Worm (Caenorhabditis elegans): Measurements from ENCODE around the gene xnd-1.

Gene xnd-1

DNA sequence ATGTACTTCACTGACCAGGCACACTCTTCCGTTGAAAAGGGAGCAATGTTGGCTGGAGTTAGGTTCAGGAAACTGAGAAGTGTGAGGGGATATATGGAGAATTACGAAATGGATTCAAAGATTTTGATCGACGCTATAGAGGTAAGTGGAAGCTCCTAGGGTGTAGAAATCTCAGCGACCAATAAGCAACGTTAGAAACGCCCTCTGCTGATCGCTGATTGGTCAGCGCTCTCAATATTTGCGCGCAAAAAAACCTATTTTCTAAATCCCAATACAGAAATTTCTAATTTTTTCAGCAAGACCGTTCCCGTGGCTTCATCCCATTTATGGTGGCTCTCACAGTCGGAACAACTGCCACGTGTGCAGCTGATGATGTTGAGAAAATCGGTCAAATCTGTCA lies 11.4 kb downstream of the xnd-1 start:
- TF ChIP-seq unc-62 (GFP tag; optimal IDR thresholded peaks at IDR 0.05): no peak
- no peak for TF ChIP-seq lin-32 (GFP tag; optimal IDR thresholded peaks at IDR 0.05)
- TF ChIP-seq elt-3 (tag; optimal IDR thresholded peaks at IDR 0.05): no peak
- TF ChIP-seq snpc-4 (tag; optimal IDR thresholded peaks at IDR 0.05): no peak
- TF ChIP-seq nhr-237 (tag; optimal IDR thresholded peaks at IDR 0.05): no peak
- no peak for TF ChIP-seq zip-8 (tag; optimal IDR thresholded peaks at IDR 0.05)
- TF ChIP-seq bed-3 (GFP tag; optimal IDR thresholded peaks at IDR 0.05): no peak
- no peak for TF ChIP-seq ceh-83 (GFP tag; optimal IDR thresholded peaks at IDR 0.05)
- TF ChIP-seq unc-120 (tag; optimal IDR thresholded peaks at IDR 0.05; ENCODE audit: poor library complexity, severe bottlenecking): no peak
- no peak for TF ChIP-seq tbx-8 (GFP tag; optimal IDR thresholded peaks at IDR 0.05)
- TF ChIP-seq mls-2 (tag; optimal IDR thresholded peaks at IDR 0.05): no peak
- TF ChIP-seq ceh-39 (tag; optimal IDR thresholded peaks at IDR 0.05): no peak
- TF ChIP-seq nhr-76 (tag; optimal IDR thresholded peaks at IDR 0.05): no peak
- TF ChIP-seq M03D4.4 (tag; optimal IDR thresholded peaks at IDR 0.05): no peak
- no peak for TF ChIP-seq unc-39 (tag; optimal IDR thresholded peaks at IDR 0.05)
- no peak for TF ChIP-seq nhr-12 (tag; optimal IDR thresholded peaks at IDR 0.05)
- TF ChIP-seq drap-1 (GFP tag; optimal IDR thresholded peaks at IDR 0.05): no peak
- no peak for TF ChIP-seq blmp-1 (tag; optimal IDR thresholded peaks at IDR 0.05)

DNA sequence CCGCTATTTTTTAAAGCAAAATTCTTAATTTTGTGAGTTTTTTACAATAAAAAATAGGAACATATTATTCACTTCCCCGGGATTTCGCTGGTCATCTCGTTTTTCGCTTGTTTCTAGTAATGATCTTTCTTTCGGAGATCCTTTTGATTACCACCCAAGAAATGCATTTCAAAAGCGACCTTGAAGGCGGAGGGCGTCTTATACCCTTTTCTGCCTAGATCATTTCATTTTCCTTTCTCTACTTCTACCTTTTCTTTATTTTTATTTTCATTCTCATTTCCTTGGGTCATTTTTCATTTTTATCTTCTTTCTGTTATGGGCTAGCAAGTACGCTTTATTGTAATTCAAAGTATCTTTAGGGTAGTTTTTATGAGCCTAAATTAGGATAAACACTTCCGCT lies 15.9 kb downstream of the xnd-1 start:
- no peak for TF ChIP-seq mab-5 (tag; optimal IDR thresholded peaks at IDR 0.05)
- no peak for TF ChIP-seq cnd-1 (tag; optimal IDR thresholded peaks at IDR 0.05)
- no peak for TF ChIP-seq snpc-4 (tag; optimal IDR thresholded peaks at IDR 0.05)
- no peak for TF ChIP-seq sptf-1 (tag; optimal IDR thresholded peaks at IDR 0.05)
- TF ChIP-seq tbx-8 (GFP tag; optimal IDR thresholded peaks at IDR 0.05): no peak
- TF ChIP-seq nhr-237 (tag; optimal IDR thresholded peaks at IDR 0.05): no peak
- TF ChIP-seq zip-8 (tag; optimal IDR thresholded peaks at IDR 0.05): no peak
- no peak for TF ChIP-seq unc-39 (tag; optimal IDR thresholded peaks at IDR 0.05)
- TF ChIP-seq lin-32 (GFP tag; optimal IDR thresholded peaks at IDR 0.05): no peak
- TF ChIP-seq blmp-1 (tag; optimal IDR thresholded peaks at IDR 0.05): no peak
- TF ChIP-seq lin-13 (tag; optimal IDR thresholded peaks at IDR 0.05): no peak
- no peak for TF ChIP-seq ceh-39 (tag; optimal IDR thresholded peaks at IDR 0.05)
- no peak for TF ChIP-seq drap-1 (GFP tag; optimal IDR thresholded peaks at IDR 0.05)
- TF ChIP-seq lsy-2 (tag; optimal IDR thresholded peaks at IDR 0.05): no peak
- no peak for TF ChIP-seq elt-3 (tag; optimal IDR thresholded peaks at IDR 0.05)
- TF ChIP-seq unc-120 (tag; optimal IDR thresholded peaks at IDR 0.05; ENCODE audit: poor library complexity, severe bottlenecking): no peak
- TF ChIP-seq pha-4 (tag; optimal IDR thresholded peaks at IDR 0.05): no peak
- no peak for TF ChIP-seq ham-2 (GFP tag; optimal IDR thresholded peaks at IDR 0.05)
- no peak for TF ChIP-seq nhr-12 (tag; optimal IDR thresholded peaks at IDR 0.05)
- no peak for TF ChIP-seq ceh-43 (GFP tag; optimal IDR thresholded peaks at IDR 0.05)

DNA sequence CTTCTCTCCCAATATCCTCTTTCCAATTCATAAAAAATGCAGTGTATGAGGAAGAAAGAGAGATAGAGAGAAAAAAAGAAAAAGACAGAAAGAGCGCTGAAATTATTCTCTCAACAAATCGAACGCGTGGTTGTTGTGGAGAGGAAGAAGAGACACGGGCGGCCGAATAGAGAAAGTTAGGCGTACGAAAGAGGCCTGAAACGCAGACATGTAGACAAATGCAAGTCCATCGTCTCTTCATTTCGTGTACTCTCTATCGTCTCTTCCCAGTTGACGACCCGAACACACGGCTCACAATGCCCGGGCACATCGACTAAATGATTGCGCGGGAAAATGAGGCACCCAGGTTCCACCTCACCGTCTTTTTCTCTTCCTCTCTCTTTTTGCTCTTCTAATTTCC lies 17.0 kb downstream of the xnd-1 start:
- TF ChIP-seq snpc-4 (tag; optimal IDR thresholded peaks at IDR 0.05) (no peak), mab-5 (tag; optimal IDR thresholded peaks at IDR 0.05) (no peak), unc-120 (tag; optimal IDR thresholded peaks at IDR 0.05; ENCODE audit: poor library complexity, severe bottlenecking) (peak; percentile 61), mls-2 (tag; optimal IDR thresholded peaks at IDR 0.05) (peak; percentile 62), nhr-76 (tag; optimal IDR thresholded peaks at IDR 0.05) (no peak), ces-1 (GFP tag; optimal IDR thresholded peaks at IDR 0.05) (peak; percentile 71), ceh-83 (GFP tag; optimal IDR thresholded peaks at IDR 0.05) (no peak), pha-4 (tag; optimal IDR thresholded peaks at IDR 0.05) (peak; percentile 71), unc-62 (GFP tag; optimal IDR thresholded peaks at IDR 0.05) (peak; percentile 61), lin-32 (GFP tag; optimal IDR thresholded peaks at IDR 0.05) (no peak), blmp-1 (tag; optimal IDR thresholded peaks at IDR 0.05) (peak; percentile 21), lin-13 (tag; optimal IDR thresholded peaks at IDR 0.05) (peak; percentile 26), nhr-2 (tag; optimal IDR thresholded peaks at IDR 0.05) (peak; percentile 99), nhr-12 (tag; optimal IDR thresholded peaks at IDR 0.05) (peak; percentile 18), nhr-28 (tag; optimal IDR thresholded peaks at IDR 0.05) (no peak), mep-1 (tag; optimal IDR thresholded peaks at IDR 0.05) (no peak), lsy-2 (tag; optimal IDR thresholded peaks at IDR 0.05) (peak; percentile 64), hlh-1 (tag; optimal IDR thresholded peaks at IDR 0.05) (peak; percentile 20), drap-1 (GFP tag; optimal IDR thresholded peaks at IDR 0.05) (no peak), ham-2 (GFP tag; optimal IDR thresholded peaks at IDR 0.05) (no peak), ztf-11 (tag; optimal IDR thresholded peaks at IDR 0.05) (no peak)

DNA sequence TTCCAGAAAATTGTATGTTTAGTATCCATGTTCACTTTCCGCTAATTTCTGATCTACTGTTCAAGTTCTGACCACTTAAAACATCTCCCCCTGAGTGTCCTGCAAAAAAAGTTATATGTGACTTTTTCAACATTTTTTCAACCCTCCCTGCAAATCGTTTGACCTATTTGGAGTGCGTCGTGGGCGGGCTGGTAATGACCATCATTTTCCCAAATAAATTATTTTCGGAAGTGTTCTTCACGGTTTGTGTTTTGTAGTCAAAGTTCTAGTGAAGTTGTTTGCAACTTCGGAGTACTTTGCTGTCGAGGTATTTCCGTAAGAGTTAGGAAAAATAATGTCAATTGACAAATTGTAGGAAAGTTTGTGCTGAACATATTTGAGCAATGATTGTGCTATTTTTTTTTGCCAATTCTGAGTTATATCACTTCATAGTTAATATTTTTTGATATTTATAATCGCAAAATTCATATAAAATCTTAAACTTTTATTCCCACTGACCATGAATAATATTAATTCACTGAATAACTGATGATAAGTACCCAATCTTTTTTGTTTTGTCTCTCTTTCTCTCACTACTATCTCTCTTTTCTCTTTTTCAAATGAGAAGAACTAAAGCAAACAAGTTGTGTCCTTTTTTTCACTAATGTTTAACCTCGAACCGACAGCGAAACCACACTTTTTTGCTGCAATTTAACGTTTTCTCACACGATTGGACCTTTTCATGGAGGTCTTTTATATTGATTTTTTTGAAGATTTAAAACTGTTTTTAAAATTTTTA lies 18.2 kb downstream of the xnd-1 start:
- TF ChIP-seq nhr-76 (tag; optimal IDR thresholded peaks at IDR 0.05) (no peak), nhr-237 (tag; optimal IDR thresholded peaks at IDR 0.05) (no peak), drap-1 (GFP tag; optimal IDR thresholded peaks at IDR 0.05) (no peak), unc-39 (tag; optimal IDR thresholded peaks at IDR 0.05) (no peak), cnd-1 (tag; optimal IDR thresholded peaks at IDR 0.05) (no peak), M03D4.4 (tag; optimal IDR thresholded peaks at IDR 0.05) (no peak), lsy-2 (tag; optimal IDR thresholded peaks at IDR 0.05) (no peak), flh-1 (GFP tag; optimal IDR thresholded peaks at IDR 0.05) (no peak), mls-2 (tag; optimal IDR thresholded peaks at IDR 0.05) (no peak), lin-32 (GFP tag; optimal IDR thresholded peaks at IDR 0.05) (no peak), zip-8 (tag; optimal IDR thresholded peaks at IDR 0.05) (no peak), mep-1 (tag; optimal IDR thresholded peaks at IDR 0.05) (no peak), nhr-12 (tag; optimal IDR thresholded peaks at IDR 0.05) (no peak), tbx-8 (GFP tag; optimal IDR thresholded peaks at IDR 0.05) (no peak), pha-4 (tag; optimal IDR thresholded peaks at IDR 0.05) (no peak), bed-3 (GFP tag; optimal IDR thresholded peaks at IDR 0.05) (no peak)

All from whole organism, mixed stage, embryonic.